Fruit fly (Drosophila melanogaster): Measurements from ENCODE around the gene CG9483.

DNA sequence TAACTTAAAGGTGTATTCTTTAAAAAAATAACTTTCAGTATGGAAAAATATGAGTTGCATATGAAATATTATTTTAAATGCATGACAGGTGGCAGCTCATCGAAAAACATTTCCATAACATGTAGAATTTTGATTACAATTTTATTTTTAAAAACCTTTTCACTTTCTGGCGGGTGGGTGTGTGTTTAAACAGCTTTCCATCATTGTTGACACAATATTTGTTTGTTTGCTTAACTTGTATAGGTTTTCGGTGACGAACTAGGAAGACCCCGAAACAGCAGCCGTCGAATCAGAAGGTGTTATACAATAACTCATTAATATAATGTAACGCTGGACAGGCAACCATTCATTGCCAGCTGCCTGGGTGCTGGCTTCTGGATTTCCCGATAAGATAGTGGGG is 6.7 kb upstream of the CG9483 start:
- TF ChIP-seq CG8301 (tag; optimal IDR thresholded peaks at IDR 0.05) (no peak), CG10348 (GFP tag; IDR thresholded peaks at IDR 0.05) (no peak), CG14655 (GFP tag; optimal IDR thresholded peaks at IDR 0.05) (no peak), EcR (GFP tag; optimal IDR thresholded peaks at IDR 0.05) (no peak), CG4496 (GFP tag; IDR thresholded peaks at IDR 0.05) (no peak), CG32121 (GFP tag; IDR thresholded peaks at IDR 0.05) (no peak), CG15710 (tag; optimal IDR thresholded peaks at IDR 0.05) (no peak)
